Fruit fly (Drosophila melanogaster) whole organism, adult: ENCODE measurements around the gene sima.

Experiments
- CG11617 ChIP-seq: fragments of 200-800 bp; sonication (Bioruptor generic); optimal IDR thresholded peaks from 2 replicates; lab custom pipeline; 2017; ENCODE audit warnings: mild to moderate bottlenecking, missing biosample characterization, missing genetic modification reagents, missing genetic modification characterization
- CG12768 ChIP-seq: fragments of 200-800 bp; sonication (Bioruptor generic); optimal IDR thresholded peaks from 2 replicates; lab custom pipeline; 2017; ENCODE audit warnings: missing biosample characterization, missing genetic modification characterization, mild to moderate bottlenecking, moderate library complexity, missing genetic modification reagents
- CG7045 ChIP-seq: fragments of 200-800 bp; sonication (Bioruptor generic); optimal IDR thresholded peaks from 2 replicates; lab custom pipeline; 2017; ENCODE audit warnings: missing biosample characterization, mild to moderate bottlenecking, missing genetic modification characterization
- Mnt ChIP-seq: fragments of 200-800 bp; sonication (Bioruptor generic); optimal IDR thresholded peaks from 2 replicates; lab custom pipeline; 2016; ENCODE audit warnings: missing biosample characterization, mild to moderate bottlenecking, missing genetic modification characterization
- bab1 ChIP-seq: fragments of 200-800 bp; sonication (Bioruptor generic); optimal IDR thresholded peaks from 3 replicates; lab custom pipeline; 2019; ENCODE audit warnings: missing biosample characterization, mild to moderate bottlenecking, missing genetic modification characterization, moderate library complexity
- cnc ChIP-seq, 2 experiments: fragments of >200 bp; optimal IDR thresholded peaks; 2 replicates each; lab custom pipeline; 2017
- kay ChIP-seq: fragments of 200-800 bp; sonication (Bioruptor generic); peaks from one replicate; lab custom pipeline; 2016; ENCODE audit warnings: missing biosample characterization, missing genetic modification characterization, borderline replicate concordance
- ovo ChIP-seq: fragments of 200-800 bp; sonication (Bioruptor generic); optimal IDR thresholded peaks from 2 replicates; lab custom pipeline; 2016; ENCODE audit warnings: missing biosample characterization, missing genetic modification characterization
- pad ChIP-seq: fragments of 200-800 bp; sonication (Bioruptor generic); optimal IDR thresholded peaks from 3 replicates; lab custom pipeline; 2017; ENCODE audit warnings: missing biosample characterization, missing genetic modification characterization, mild to moderate bottlenecking, moderate library complexity, missing genetic modification reagents
- tj ChIP-seq: fragments of 200-800 bp; sonication (Bioruptor generic); optimal IDR thresholded peaks from 3 replicates; lab custom pipeline; 2017; ENCODE audit warnings: missing biosample characterization, mild to moderate bottlenecking, missing genetic modification characterization, moderate library complexity

dm6 chr3R:30160312-30160942 lies 102.3 kb downstream of the sima start, which contains the start of gene CG11498:
- TF ChIP-seq Mnt, result no peak
- no peak for TF ChIP-seq CG12768 (GFP tag; lab: Kevin White, UChicago)
- no peak for TF ChIP-seq CG11617
- TF ChIP-seq kay (GFP tag; lab: Kevin White, UChicago), result no peak
- TF ChIP-seq bab1 (GFP tag; lab: Kevin White, UChicago), result no peak
- TF ChIP-seq tj (GFP tag; lab: Kevin White, UChicago), result no peak
- no peak for TF ChIP-seq cnc (optimal IDR thresholded peaks at IDR 0.05; lab: Kevin White, UChicago)
- no peak for TF ChIP-seq ovo (GFP tag; lab: Kevin White, UChicago)
- no peak for TF ChIP-seq CG7045 (GFP tag; lab: Kevin White, UChicago)
- no peak for TF ChIP-seq pad (GFP tag; lab: Kevin White, UChicago)
